Worm (Caenorhabditis elegans): ENCODE measurements around the gene F47B8.8.

The F47B8.8 gene

ce11 chrV:14355738-14356368 lies 24.3 kb downstream of the F47B8.8 start, which contains the start of gene cyn-1 (continued):
- no peak for TF ChIP-seq efl-3 (GFP tag; optimal IDR thresholded peaks at IDR 0.05)
- peak; percentile 75 for TF ChIP-seq blmp-1 (tag; optimal IDR thresholded peaks at IDR 0.05)
- peak; percentile 89 for TF ChIP-seq nhr-19 (GFP tag; conservative IDR thresholded peaks at IDR 0.05)
- TF ChIP-seq tbx-2 (tag; optimal IDR thresholded peaks at IDR 0.05), result peak; percentile 87
- TF ChIP-seq irx-1 (tag; optimal IDR thresholded peaks at IDR 0.05), result peak; percentile 78
- TF ChIP-seq ceh-82 (tag; optimal IDR thresholded peaks at IDR 0.05), result peak; percentile 84 to 85 (median 85)
- peak; percentile 82 for TF ChIP-seq lin-14 (GFP tag; optimal IDR thresholded peaks at IDR 0.05)
- peak; percentile 63 for TF ChIP-seq C04F5.9 (tag; optimal IDR thresholded peaks at IDR 0.05)
- peak; percentile 45 for TF ChIP-seq elt-2 (tag; optimal IDR thresholded peaks at IDR 0.05)
- TF ChIP-seq mab-9 (GFP tag; IDR thresholded peaks at IDR 0.05), result peak; percentile 65
- no peak for TF ChIP-seq nhr-28 (tag; optimal IDR thresholded peaks at IDR 0.05)
- TF ChIP-seq unc-130 (tag; optimal IDR thresholded peaks at IDR 0.05), result peak; percentile 83
- no peak for TF ChIP-seq unc-62 (GFP tag; optimal IDR thresholded peaks at IDR 0.05)
- no peak for TF ChIP-seq unc-98 (GFP tag; IDR thresholded peaks at IDR 0.05)
- peak; percentile 46 for TF ChIP-seq lir-3 (tag; optimal IDR thresholded peaks at IDR 0.05; ENCODE audit: poor library complexity)
- peak; percentile 67 for TF ChIP-seq zip-4 (GFP tag; optimal IDR thresholded peaks at IDR 0.05)
- peak; percentile 91 for TF ChIP-seq aly-2 (tag; optimal IDR thresholded peaks at IDR 0.05)
- peak; percentile 91 for TF ChIP-seq nhr-85 (tag)
- TF ChIP-seq sox-4 (tag; optimal IDR thresholded peaks at IDR 0.05), result peak; percentile 67
- peak; percentile 93 for TF ChIP-seq nhr-71 (tag; optimal IDR thresholded peaks at IDR 0.05)
- no peak for TF ChIP-seq nhr-12 (tag; optimal IDR thresholded peaks at IDR 0.05)
- peak in 2 of 6 experiments; percentile 81 to 83 for TF ChIP-seq elt-3 (tag; optimal IDR thresholded peaks at IDR 0.05)
- peak; percentile 82 for TF ChIP-seq unc-86 (tag; optimal IDR thresholded peaks at IDR 0.05)
- peak; percentile 78 for TF ChIP-seq ceh-8 (GFP tag; optimal IDR thresholded peaks at IDR 0.05)
- no peak for TF ChIP-seq hpl-2 (GFP tag; optimal IDR thresholded peaks at IDR 0.05)
- peak; percentile 91 for TF ChIP-seq snu-23 (GFP tag; optimal IDR thresholded peaks at IDR 0.05)
- peak; percentile 8 for TF ChIP-seq alr-1 (tag; optimal IDR thresholded peaks at IDR 0.05; ENCODE audit: borderline replicate concordance)
- no peak for TF ChIP-seq unc-30 (tag; optimal IDR thresholded peaks at IDR 0.05)
- TF ChIP-seq egl-27 (tag; optimal IDR thresholded peaks at IDR 0.05), result no peak
- peak; percentile 89 for TF ChIP-seq skn-1 (tag; optimal IDR thresholded peaks at IDR 0.05)
- peak; percentile 77 for TF ChIP-seq isw-1 (GFP tag; IDR thresholded peaks at IDR 0.05)
- TF ChIP-seq pag-3 (tag; optimal IDR thresholded peaks at IDR 0.05; ENCODE audit: borderline replicate concordance, insufficient read depth), result no peak
- peak; percentile 70 for TF ChIP-seq jun-1 (tag; optimal IDR thresholded peaks at IDR 0.05)
- TF ChIP-seq vab-15 (tag; optimal IDR thresholded peaks at IDR 0.05), result peak; percentile 27
- TF ChIP-seq lin-13 (GFP tag; optimal IDR thresholded peaks at IDR 0.05), result peak; percentile 77
- peak; percentile 26 for TF ChIP-seq nhr-237 (tag; optimal IDR thresholded peaks at IDR 0.05)
- peak; percentile 93 for TF ChIP-seq nhr-47 (tag; optimal IDR thresholded peaks at IDR 0.05)
- peak; percentile 89 for TF ChIP-seq rnt-1 (tag; optimal IDR thresholded peaks at IDR 0.05)
- peak; percentile 90 to 98 for TF ChIP-seq efl-1 (optimal IDR thresholded peaks at IDR 0.05)
- TF ChIP-seq efl-1 (GFP tag; optimal IDR thresholded peaks at IDR 0.05 in 1 of 2), result peak; percentile 96 to 100
- TF ChIP-seq fkh-4 (tag; optimal IDR thresholded peaks at IDR 0.05; ENCODE audit: borderline replicate concordance), result peak; percentile 27
- no peak for TF ChIP-seq pqm-1 (tag; optimal IDR thresholded peaks at IDR 0.05)
- TF ChIP-seq sptf-1 (tag; optimal IDR thresholded peaks at IDR 0.05), result no peak
- TF ChIP-seq mdl-1 (tag; optimal IDR thresholded peaks at IDR 0.05), result peak in 1 of 2 experiments; percentile 63
- peak; percentile 85 for TF ChIP-seq dsc-1 (tag; optimal IDR thresholded peaks at IDR 0.05)
- TF ChIP-seq C16A3.4 (tag; optimal IDR thresholded peaks at IDR 0.05), result peak; percentile 88
- peak; percentile 97 to 98 (median 98) for TF ChIP-seq dpl-1 (GFP tag; optimal IDR thresholded peaks at IDR 0.05)
- peak; percentile 63 for TF ChIP-seq fkh-8 (tag; optimal IDR thresholded peaks at IDR 0.05)
- TF ChIP-seq ceh-90 (tag; optimal IDR thresholded peaks at IDR 0.05), result peak; percentile 29
- peak; percentile 80 for TF ChIP-seq lin-39 (tag; optimal IDR thresholded peaks at IDR 0.05)
- peak; percentile 98 for TF ChIP-seq lin-35 (GFP tag; optimal IDR thresholded peaks at IDR 0.05)

All from whole organism, L1 larva.